Fruit fly (Drosophila melanogaster) whole organism, wandering third instar larva: Measurements from ENCODE around the gene Sema1a.

Experiments used
- Hnf4 ChIP-seq: fragments of 200-800 bp; sonication (Bioruptor generic); optimal IDR thresholded peaks from 2 replicates; lab custom pipeline; 2016; ENCODE audit warnings: missing biosample characterization, mild to moderate bottlenecking, missing genetic modification characterization
- N ChIP-seq: fragments of >200 bp; optimal IDR thresholded peaks from 2 replicates; lab custom pipeline; 2018; ENCODE audit warnings: missing biosample characterization, missing external identifiers, missing genetic modification characterization

dm6 chr2L:8535394-8536176 is 6.4 kb upstream of the Sema1a start:
- TF ChIP-seq N (GFP tag; lab: Kevin White, UChicago) (no peak), Hnf4 (GFP tag; lab: Kevin White, UChicago) (peak; percentile 42)
